Fruit fly (Drosophila melanogaster) Kc167 (cell line): Measurements from ENCODE around the gene CG6749.

Experiments
- Myc ChIP-seq: fragments of >200 bp; optimal IDR thresholded peaks from 2 replicates; lab custom pipeline; 2017; ENCODE audit warnings: missing external identifiers
- Sin3A ChIP-seq: fragments of >200 bp; optimal IDR thresholded peaks from 2 replicates; lab custom pipeline; 2018; ENCODE audit warnings: missing external identifiers
- h ChIP-seq: fragments of >200 bp; optimal IDR thresholded peaks from 3 replicates; lab custom pipeline; 2018; ENCODE audit warnings: missing external identifiers
- insv ChIP-seq: fragments of >200 bp; optimal IDR thresholded peaks from 3 replicates; lab custom pipeline; 2018; ENCODE audit warnings: missing external identifiers
- psq ChIP-seq: fragments of >200 bp; optimal IDR thresholded peaks from 2 replicates; lab custom pipeline; 2017; ENCODE audit warnings: missing external identifiers
- ttk ChIP-seq: sonication (Bioruptor generic); optimal IDR thresholded peaks from 2 replicates; lab custom pipeline; 2017; ENCODE audit warnings: missing external identifiers

DNA sequence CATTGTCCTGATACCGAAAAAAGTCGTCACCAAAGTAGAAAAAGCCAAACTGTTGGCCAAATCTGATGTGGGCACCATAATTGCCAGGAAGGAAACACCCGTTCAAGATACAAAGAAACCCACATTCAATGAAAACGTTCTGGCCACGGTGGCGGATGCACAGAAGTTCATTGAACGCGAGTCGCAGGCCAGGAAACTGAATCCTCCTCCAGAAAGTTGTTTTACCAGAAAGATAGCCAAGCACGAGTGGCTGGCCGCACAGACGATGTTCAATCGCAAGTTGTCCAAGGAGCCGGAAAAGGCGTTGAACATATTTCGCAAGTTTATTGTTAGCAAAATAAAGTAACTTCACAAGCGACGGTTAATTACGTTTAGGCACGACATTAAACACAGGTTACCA is 13.5 kb downstream of the CG6749 start:
- TF ChIP-seq Sin3A (lab: Kevin White, UChicago) (no peak), psq (lab: Kevin White, UChicago) (no peak), ttk (lab: Kevin White, UChicago) (no peak), Myc (lab: Kevin White, UChicago) (no peak), h (lab: Kevin White, UChicago) (no peak), insv (no peak)
